Worm (Caenorhabditis elegans) whole organism, midembryonic: ENCODE data around the gene egl-4.

ENCODE experiments used
- cog-1 ChIP-seq: sonication (generic microtip); optimal IDR thresholded peaks from 2 replicates; lab custom pipeline; 2016; ENCODE audit warnings: missing genetic modification characterization, missing compliant biosample characterization
- flt-1 ChIP-seq: fragments of 200-800 bp; sonication (Bioruptor generic); IDR thresholded peaks from 2 replicates; pipeline ENCODE4 v1.3.6; 2022; ENCODE audit warnings: missing genetic modification characterization, missing compliant biosample characterization
- klf-2 ChIP-seq: fragments of 200-800 bp; sonication (Bioruptor generic); conservative IDR thresholded peaks from 2 replicates; pipeline ENCODE4 v1.3.6; 2022; ENCODE audit warnings: missing genetic modification reagents, missing genetic modification characterization, missing compliant biosample characterization
- med-1 ChIP-seq: sonication (generic microtip); optimal IDR thresholded peaks from 2 replicates; lab custom pipeline; 2017; ENCODE audit warnings: missing genetic modification characterization, mild to moderate bottlenecking, missing compliant biosample characterization, antibody characterized with exemption, missing genetic modification reagents; ENCODE audit not compliant: insufficient read depth
- ref-1 ChIP-seq: fragments of 200-800 bp; sonication (Bioruptor generic); conservative IDR thresholded peaks from 2 replicates; pipeline ENCODE4 v1.3.6; 2022; ENCODE audit warnings: missing genetic modification reagents, missing genetic modification characterization, missing compliant biosample characterization
- tab-1 ChIP-seq: fragments of 200-800 bp; sonication (Bioruptor generic); IDR thresholded peaks from 2 replicates; pipeline ENCODE4 v1.3.6; 2022; ENCODE audit warnings: missing genetic modification characterization, missing compliant biosample characterization
- ztf-23 ChIP-seq: fragments of 200-800 bp; sonication (Bioruptor generic); IDR thresholded peaks from 2 replicates; pipeline ENCODE4 v1.3.6; 2022; ENCODE audit warnings: missing genetic modification reagents, missing genetic modification characterization, missing compliant biosample characterization
- ztf-29 ChIP-seq: fragments of 200-800 bp; sonication (Bioruptor generic); IDR thresholded peaks from 2 replicates; pipeline ENCODE4 v1.3.6; 2022; ENCODE audit warnings: missing genetic modification reagents, missing genetic modification characterization, missing compliant biosample characterization

DNA sequence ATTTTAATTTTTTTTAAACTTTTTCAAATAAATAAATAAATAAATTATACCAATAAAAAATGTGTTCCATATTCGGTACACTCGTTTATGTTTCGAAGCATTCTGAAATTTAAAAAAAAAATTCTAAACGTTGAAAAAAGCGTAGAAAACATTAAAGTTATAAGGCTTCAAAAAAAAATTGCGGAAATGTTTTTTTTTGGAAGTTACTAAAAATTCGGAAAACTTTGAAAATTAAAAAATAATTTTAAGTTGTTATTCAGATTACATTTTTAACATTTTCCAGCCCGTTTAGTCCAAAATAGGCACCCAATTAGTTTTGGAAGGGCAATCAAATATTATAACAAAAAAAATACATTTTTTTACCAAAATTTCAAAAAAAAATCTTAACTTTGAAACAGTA lies 44.0 kb upstream of the egl-4 start, which contains the start of gene Y38C1BA.1:
- TF ChIP-seq tab-1 (GFP tag; lab: Robert Waterston, UW) (no peak), med-1 (GFP tag; lab: Kevin White, UChicago) (no peak), ztf-23 (GFP tag; lab: Robert Waterston, UW) (no peak), klf-2 (GFP tag; lab: Robert Waterston, UW) (no peak), flt-1 (GFP tag; lab: Robert Waterston, UW) (no peak), ztf-29 (no peak), cog-1 (no peak), ref-1 (GFP tag; lab: Robert Waterston, UW) (no peak)
